Fruit fly (Drosophila melanogaster): ENCODE measurements around the gene Usp39.
A peak's percentile ranks its signal among the peaks of the same experiment; 100 is the strongest.

The Usp39 gene

dm6 chrX:18883999-18884671, 26.1 kb downstream of the Usp39 start, which contains the start of gene CG7332 (continued):
- TF ChIP-seq CG17912 (GFP tag; optimal IDR thresholded peaks at IDR 0.05) (no peak), CG42726 (GFP tag; IDR thresholded peaks at IDR 0.05; ENCODE audit: partially characterized antibody) (peak; percentile 6; the same call in 1 of the 2 replicates), knrl (GFP tag; IDR thresholded peaks at IDR 0.05; ENCODE audit: partially characterized antibody) (peak; percentile 66), sna (GFP tag; IDR thresholded peaks at IDR 0.05; ENCODE audit: partially characterized antibody) (peak; percentile 43; the same call in 1 of the 2 replicates), CG13624 (GFP tag; optimal IDR thresholded peaks at IDR 0.05) (no peak), onecut (GFP tag; IDR thresholded peaks at IDR 0.05) (peak; percentile 50; the same call in 1 of the 2 replicates), gfzf (GFP tag; optimal IDR thresholded peaks at IDR 0.05) (peak; percentile 68), Ets97D (GFP tag; optimal IDR thresholded peaks at IDR 0.05) (peak; percentile 14), stwl (tag; optimal IDR thresholded peaks at IDR 0.05) (peak; percentile 66), CG17359 (tag; optimal IDR thresholded peaks at IDR 0.05) (peak; percentile 25), pho (GFP tag; optimal IDR thresholded peaks at IDR 0.05) (no peak), NFAT (GFP tag; IDR thresholded peaks at IDR 0.05) (no peak), CG13287 (GFP tag; IDR thresholded peaks at IDR 0.05; ENCODE audit: partially characterized antibody) (peak; percentile 63), CG18262 (tag; optimal IDR thresholded peaks at IDR 0.05) (peak; percentile 3), Pdp1 (GFP tag; optimal IDR thresholded peaks at IDR 0.05) (peak in 1 of 2 experiments; percentile 18), CG4617 (GFP tag; optimal IDR thresholded peaks at IDR 0.05; ENCODE audit: borderline replicate concordance) (peak; percentile 28), CG16813 (GFP tag; IDR thresholded peaks at IDR 0.05; ENCODE audit: partially characterized antibody) (peak; percentile 66), mld (GFP tag; IDR thresholded peaks at IDR 0.05; ENCODE audit: partially characterized antibody) (peak; percentile 59; the same call in 1 of the 3 replicates), CG12659 (GFP tag; optimal IDR thresholded peaks at IDR 0.05) (peak; percentile 39), bbx (GFP tag; IDR thresholded peaks at IDR 0.05; ENCODE audit: partially characterized antibody) (peak; percentile 70), CG11560 (tag; IDR thresholded peaks at IDR 0.05) (peak; percentile 79; the same call in 2 of the 3 replicates), ind (GFP tag; optimal IDR thresholded peaks at IDR 0.05) (no peak), Hand (GFP tag; optimal IDR thresholded peaks at IDR 0.05) (no peak), trem (tag; optimal IDR thresholded peaks at IDR 0.05) (peak; percentile 14), E2f2 (GFP tag; IDR thresholded peaks at IDR 0.05) (peak; percentile 72; the same call in 1 of the 2 replicates), Atf6 (GFP tag; IDR thresholded peaks at IDR 0.05) (0 out of 2 replicates have a peak, but pooled peaks have one; percentile 28), CG2116 (GFP tag; optimal IDR thresholded peaks at IDR 0.05) (peak; percentile 94), CG2120 (GFP tag; optimal IDR thresholded peaks at IDR 0.05) (peak; percentile 15), CG7963 (GFP tag; IDR thresholded peaks at IDR 0.05; ENCODE audit: partially characterized antibody) (peak; percentile 61; the same call in 2 of the 3 replicates), Xrp1 (GFP tag; IDR thresholded peaks at IDR 0.05) (0 out of 2 replicates have a peak, but pooled peaks have one; percentile 33), Myb (GFP tag; optimal IDR thresholded peaks at IDR 0.05) (peak; percentile 46), CG14860 (GFP tag; IDR thresholded peaks at IDR 0.05; ENCODE audit: partially characterized antibody) (peak; percentile 39; the same call in 1 of the 3 replicates), CG2712 (tag; optimal IDR thresholded peaks at IDR 0.05) (peak; percentile 14), CG14441 (GFP tag; IDR thresholded peaks at IDR 0.05) (no peak), Neu2 (GFP tag; optimal IDR thresholded peaks at IDR 0.05; ENCODE audit: borderline replicate concordance) (no peak), Ptx1 (GFP tag; IDR thresholded peaks at IDR 0.05) (peak; percentile 28; the same call in 1 of the 2 replicates), CG32532 (GFP tag; IDR thresholded peaks at IDR 0.05) (no peak), CG9797 (GFP tag; optimal IDR thresholded peaks at IDR 0.05) (peak; percentile 69), hb (GFP tag; IDR thresholded peaks at IDR 0.05; ENCODE audit: partially characterized antibody) (peak; percentile 60; the same call in 1 of the 3 replicates), lilli (GFP tag; optimal IDR thresholded peaks at IDR 0.05) (peak; percentile 8), H2.0 (GFP tag; IDR thresholded peaks at IDR 0.05) (no peak), Opbp (GFP tag; IDR thresholded peaks at IDR 0.05; ENCODE audit: partially characterized antibody) (peak; percentile 54; the same call in 1 of the 3 replicates), Jarid2 (GFP tag; optimal IDR thresholded peaks at IDR 0.05) (no peak), hkb (optimal IDR thresholded peaks at IDR 0.05) (no peak), hkb (GFP tag; IDR thresholded peaks at IDR 0.05) (peak; percentile 50), sens (GFP tag) (peak; percentile 63), amos (GFP tag; IDR thresholded peaks at IDR 0.05; ENCODE audit: partially characterized antibody) (peak; percentile 67)
